Worm (Caenorhabditis elegans): ENCODE measurements around the gene str-109.

DNA sequence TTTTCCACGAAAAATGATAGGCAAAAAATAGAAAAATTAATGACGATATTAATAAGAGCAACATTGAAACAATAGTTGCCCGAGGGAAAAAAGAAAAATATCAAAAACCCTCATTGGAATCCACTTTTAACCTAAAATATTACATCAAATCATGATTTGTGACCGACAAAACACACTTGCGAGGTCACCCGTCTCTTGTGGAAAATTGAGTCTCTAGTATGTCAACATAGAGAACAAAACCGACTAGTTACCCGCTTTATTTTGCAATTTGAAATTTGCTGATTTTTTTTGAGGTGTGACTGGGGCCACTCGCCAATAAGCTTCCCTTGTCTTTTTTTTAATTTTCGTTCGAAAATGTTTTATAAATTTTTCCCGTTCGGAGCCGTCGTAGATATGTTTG lies 13.7 kb upstream of the str-109 start, which contains the start of gene cyp-33D1:
- TF ChIP-seq him-1 (tag; optimal IDR thresholded peaks at IDR 0.05) (no peak), dao-5 (tag; optimal IDR thresholded peaks at IDR 0.05) (no peak), W03F9.2 (tag; optimal IDR thresholded peaks at IDR 0.05) (no peak)

Data from whole organism, L4/young adult.